Worm (Caenorhabditis elegans) whole organism, late embryonic: ENCODE data around the gene hlh-14.
A peak's percentile ranks its signal among the peaks of the same experiment; 100 is the strongest.

Experiments
- C08G9.2 ChIP-seq: sonication (generic microtip); optimal IDR thresholded peaks from 2 replicates; lab custom pipeline; 2016; ENCODE audit warnings: mild to moderate bottlenecking, missing genetic modification characterization, moderate library complexity, missing compliant biosample characterization
- C38D4.7 ChIP-seq: fragments of 200-800 bp; sonication (Bioruptor generic); optimal IDR thresholded peaks from 2 replicates; lab custom pipeline; 2018; ENCODE audit warnings: mild to moderate bottlenecking, missing genetic modification characterization, moderate library complexity, missing compliant biosample characterization
- K09A11.1 ChIP-seq: sonication (generic microtip); optimal IDR thresholded peaks from 2 replicates; lab custom pipeline; 2017; ENCODE audit warnings: antibody characterized with exemption, mild to moderate bottlenecking, missing genetic modification characterization, missing compliant biosample characterization; ENCODE audit not compliant: insufficient read depth
- Y22D7AL.16 ChIP-seq: sonication (generic microtip); optimal IDR thresholded peaks from 2 replicates; lab custom pipeline; 2016; ENCODE audit warnings: missing genetic modification characterization, missing compliant biosample characterization
- ama-1 ChIP-seq: fragments of 150-350 bp; optimal IDR thresholded peaks from 2 replicates; lab custom pipeline; 2014
- ceh-14 ChIP-seq: sonication (generic microtip); optimal IDR thresholded peaks from 2 replicates; lab custom pipeline; 2016; ENCODE audit warnings: missing genotype, missing genetic modification characterization, missing compliant biosample characterization
- ceh-18 ChIP-seq: sonication (generic microtip); optimal IDR thresholded peaks from 2 replicates; lab custom pipeline; 2016; ENCODE audit warnings: missing genetic modification characterization, missing compliant biosample characterization
- ceh-19 ChIP-seq: fragments of 200-800 bp; sonication (Bioruptor generic); optimal IDR thresholded peaks from 2 replicates; lab custom pipeline; 2018; ENCODE audit warnings: mild to moderate bottlenecking, missing genetic modification characterization, missing compliant biosample characterization
- ceh-2 ChIP-seq: sonication (generic microtip); optimal IDR thresholded peaks from 2 replicates; lab custom pipeline; 2016; ENCODE audit warnings: missing genotype, missing genetic modification characterization, missing compliant biosample characterization
- ceh-22 ChIP-seq: sonication (generic microtip); optimal IDR thresholded peaks from 2 replicates; lab custom pipeline; 2017; ENCODE audit warnings: missing biosample characterization, missing genetic modification characterization
- ceh-24 ChIP-seq: sonication (generic microtip); optimal IDR thresholded peaks from 2 replicates; lab custom pipeline; 2016; ENCODE audit warnings: mild to moderate bottlenecking, missing genetic modification characterization, missing compliant biosample characterization
- ceh-34 ChIP-seq: sonication (generic microtip); optimal IDR thresholded peaks from 2 replicates; lab custom pipeline; 2016; ENCODE audit warnings: mild to moderate bottlenecking, missing genetic modification characterization, missing compliant biosample characterization
- ceh-45 ChIP-seq: fragments of 200-800 bp; sonication (Bioruptor generic); IDR thresholded peaks from 2 replicates; pipeline ENCODE4 v1.3.6; 2022; ENCODE audit warnings: missing genetic modification reagents, missing genetic modification characterization, missing compliant biosample characterization
- ceh-9 ChIP-seq: sonication (generic microtip); optimal IDR thresholded peaks from 2 replicates; lab custom pipeline; 2016; ENCODE audit warnings: mild to moderate bottlenecking, missing genetic modification characterization, inconsistent platforms, missing compliant biosample characterization
- dmd-4 ChIP-seq: sonication (generic microtip); optimal IDR thresholded peaks from 2 replicates; lab custom pipeline; 2016; ENCODE audit warnings: borderline replicate concordance, missing genetic modification characterization, missing compliant biosample characterization
- dve-1 ChIP-seq: sonication (generic microtip); optimal IDR thresholded peaks from 2 replicates; lab custom pipeline; 2017; ENCODE audit warnings: antibody characterized with exemption, mild to moderate bottlenecking, missing genetic modification characterization, missing compliant biosample characterization
- elt-2 ChIP-seq: sonication (generic microtip); optimal IDR thresholded peaks from 2 replicates; lab custom pipeline; 2016; ENCODE audit warnings: missing genetic modification reagents, missing genetic modification characterization, missing compliant biosample characterization
- ets-4 ChIP-seq: sonication (generic microtip); optimal IDR thresholded peaks from 2 replicates; lab custom pipeline; 2016; ENCODE audit warnings: missing genetic modification characterization, missing compliant biosample characterization
- eyg-1 ChIP-seq: sonication (generic microtip); optimal IDR thresholded peaks from 2 replicates; lab custom pipeline; 2016; ENCODE audit warnings: missing genotype, missing genetic modification characterization, missing compliant biosample characterization
- fkh-10 ChIP-seq: fragments of 150-350 bp; optimal IDR thresholded peaks from 2 replicates; lab custom pipeline; 2014; ENCODE audit warnings: missing biosample characterization, missing genetic modification reagents, missing genetic modification characterization
- gmeb-2 ChIP-seq: sonication (generic microtip); optimal IDR thresholded peaks from 2 replicates; lab custom pipeline; 2016; ENCODE audit warnings: missing genetic modification characterization, inconsistent platforms, missing compliant biosample characterization
- hlh-13 ChIP-seq: fragments of 200-800 bp; sonication (Bioruptor generic); optimal IDR thresholded peaks from 2 replicates; lab custom pipeline; 2018; ENCODE audit warnings: mild to moderate bottlenecking, missing genetic modification characterization, missing compliant biosample characterization
- hlh-30 ChIP-seq: sonication (generic microtip); optimal IDR thresholded peaks from 2 replicates; lab custom pipeline; 2017; ENCODE audit warnings: antibody characterized with exemption, missing genetic modification characterization, missing compliant biosample characterization; ENCODE audit not compliant: insufficient read depth
- hlh-6 ChIP-seq: sonication (generic microtip); optimal IDR thresholded peaks from 2 replicates; lab custom pipeline; 2016; ENCODE audit warnings: missing genotype, missing genetic modification characterization, missing compliant biosample characterization
- hlh-8 ChIP-seq: sonication (generic microtip); optimal IDR thresholded peaks from 2 replicates; lab custom pipeline; 2016; ENCODE audit warnings: missing genotype, missing genetic modification characterization, missing compliant biosample characterization
- lim-6 ChIP-seq: sonication (generic microtip); optimal IDR thresholded peaks from 2 replicates; lab custom pipeline; 2016; ENCODE audit warnings: missing genetic modification characterization, missing compliant biosample characterization
- madf-2 ChIP-seq: sonication (generic microtip); optimal IDR thresholded peaks from 2 replicates; lab custom pipeline; 2017; ENCODE audit warnings: missing genetic modification characterization, missing compliant biosample characterization
- mec-3 ChIP-seq: sonication (generic microtip); optimal IDR thresholded peaks from 2 replicates; lab custom pipeline; 2016; ENCODE audit warnings: borderline replicate concordance, missing genetic modification characterization, missing compliant biosample characterization
- nfya-1 ChIP-seq: sonication (generic microtip); optimal IDR thresholded peaks from 2 replicates; lab custom pipeline; 2017; ENCODE audit warnings: missing genetic modification characterization, mild to moderate bottlenecking, missing compliant biosample characterization, antibody characterized with exemption, moderate library complexity
- nhr-11 ChIP-seq: fragments of 150-350 bp; optimal IDR thresholded peaks from 2 replicates; lab custom pipeline; 2014; ENCODE audit warnings: missing biosample characterization, missing genetic modification characterization
- nhr-232 ChIP-seq: sonication (generic microtip); optimal IDR thresholded peaks from 2 replicates; lab custom pipeline; 2016; ENCODE audit warnings: missing genetic modification characterization, missing compliant biosample characterization
- odd-2 ChIP-seq: sonication (generic microtip); optimal IDR thresholded peaks from 2 replicates; lab custom pipeline; 2017; ENCODE audit warnings: antibody characterized with exemption, mild to moderate bottlenecking, missing genetic modification characterization, missing compliant biosample characterization
- pag-3 ChIP-seq: sonication (generic microtip); optimal IDR thresholded peaks from 2 replicates; lab custom pipeline; 2016; ENCODE audit warnings: missing compliant biosample characterization, missing genetic modification characterization, borderline replicate concordance
- pat-9 ChIP-seq: fragments of 200-800 bp; sonication (Bioruptor generic); optimal IDR thresholded peaks from 2 replicates; lab custom pipeline; 2018; ENCODE audit warnings: mild to moderate bottlenecking, missing genetic modification characterization, moderate library complexity, missing compliant biosample characterization
- pha-4 ChIP-seq: fragments of 150-350 bp; optimal IDR thresholded peaks from 2 replicates; lab custom pipeline; 2018; ENCODE audit warnings: missing biosample characterization, missing genetic modification reagents, missing genetic modification characterization
- pros-1 ChIP-seq: fragments of 150-350 bp; optimal IDR thresholded peaks from 2 replicates; lab custom pipeline; 2014; ENCODE audit warnings: missing biosample characterization, missing genetic modification reagents, missing genetic modification characterization
- ref-2 ChIP-seq: sonication (generic microtip); optimal IDR thresholded peaks from 2 replicates; lab custom pipeline; 2016; ENCODE audit warnings: missing genetic modification characterization, missing compliant biosample characterization
- rnt-1 ChIP-seq: sonication (generic microtip); optimal IDR thresholded peaks from 2 replicates; lab custom pipeline; 2016; ENCODE audit warnings: missing genetic modification characterization, missing compliant biosample characterization
- sox-4 ChIP-seq: sonication (generic microtip); optimal IDR thresholded peaks from 2 replicates; lab custom pipeline; 2017; ENCODE audit warnings: mild to moderate bottlenecking, missing genetic modification characterization, inconsistent platforms, missing compliant biosample characterization
- syd-9 ChIP-seq: sonication (generic microtip); optimal IDR thresholded peaks from 2 replicates; lab custom pipeline; 2016; ENCODE audit warnings: mild to moderate bottlenecking, missing genetic modification characterization, moderate library complexity, missing compliant biosample characterization
- tbx-2 ChIP-seq: sonication (generic microtip); optimal IDR thresholded peaks from 2 replicates; lab custom pipeline; 2016; ENCODE audit warnings: missing genetic modification characterization, missing compliant biosample characterization
- tbx-7 ChIP-seq: sonication (generic microtip); optimal IDR thresholded peaks from 2 replicates; lab custom pipeline; 2016; ENCODE audit warnings: missing genotype, missing genetic modification characterization, missing compliant biosample characterization
- unc-3 ChIP-seq, 2 experiments: fragments of 200-800 bp in 1 of 2; sonication (Bioruptor generic) in 1 of 2; sonication (generic microtip) in 1 of 2; conservative IDR thresholded peaks in 1 of 2; optimal IDR thresholded peaks in 1 of 2; 2 replicates each; pipeline versions ENCODE4 v1.3.6 to Lab custom; 2016 to 2022; ENCODE audit warnings: missing compliant biosample characterization in 2 of 2, missing genetic modification characterization in 2 of 2, missing genetic modification reagents in 1 of 2
- unc-42 ChIP-seq: sonication (generic microtip); optimal IDR thresholded peaks from 2 replicates; lab custom pipeline; 2016; ENCODE audit warnings: missing genotype, missing genetic modification characterization, missing compliant biosample characterization
- unc-55 ChIP-seq: sonication (generic microtip); optimal IDR thresholded peaks from 2 replicates; lab custom pipeline; 2017; ENCODE audit warnings: missing biosample characterization, missing genetic modification reagents, missing genetic modification characterization
- unc-86 ChIP-seq: sonication (generic microtip); optimal IDR thresholded peaks from 2 replicates; lab custom pipeline; 2016; ENCODE audit warnings: missing genetic modification characterization, missing compliant biosample characterization
- zip-5 ChIP-seq: sonication (generic microtip); optimal IDR thresholded peaks from 2 replicates; lab custom pipeline; 2016; ENCODE audit warnings: missing genetic modification characterization, missing compliant biosample characterization

The hlh-14 gene

ce11 chrII:5781935-5782921 is 43.5 kb upstream of the hlh-14 start, which contains the start of gene K05F1.6 (continued):
- TF ChIP-seq C08G9.2 (tag; lab: Kevin White, UChicago): peak; percentile 54
- TF ChIP-seq pag-3 (tag; lab: Kevin White, UChicago): peak; percentile 24
- TF ChIP-seq hlh-30 (tag; lab: Kevin White, UChicago): no peak
- TF ChIP-seq unc-42 (tag; lab: Kevin White, UChicago): no peak
- TF ChIP-seq ceh-24 (tag; lab: Kevin White, UChicago): peak; percentile 17
- peak; percentile 55 for TF ChIP-seq dmd-4
- TF ChIP-seq ets-4: peak; percentile 6
- peak; percentile 67 for TF ChIP-seq C38D4.7 (GFP tag; lab: Kevin White, UChicago)
- TF ChIP-seq dve-1 (tag; lab: Kevin White, UChicago): peak; percentile 73
- peak; percentile 67 for TF ChIP-seq sox-4 (tag; lab: Kevin White, UChicago)
- TF ChIP-seq pros-1 (tag; lab: Kevin White, UChicago): no peak
- TF ChIP-seq odd-2 (tag; lab: Kevin White, UChicago): peak; percentile 2
- TF ChIP-seq zip-5 (tag; lab: Kevin White, UChicago): no peak
- peak; percentile 68 for TF ChIP-seq hlh-6 (tag; lab: Kevin White, UChicago)
- peak; percentile 45 for TF ChIP-seq ceh-18 (tag; lab: Kevin White, UChicago)
- no peak for TF ChIP-seq nhr-11 (tag; lab: Kevin White, UChicago)
- TF ChIP-seq ceh-34 (tag; lab: Kevin White, UChicago): peak; percentile 28
- TF ChIP-seq ref-2 (tag; lab: Kevin White, UChicago): peak; percentile 41
- no peak for TF ChIP-seq eyg-1
- no peak for TF ChIP-seq ceh-22 (tag; lab: Kevin White, UChicago)
- TF ChIP-seq hlh-8: no peak
- no peak for TF ChIP-seq pha-4 (tag; lab: Kevin White, UChicago)
- TF ChIP-seq K09A11.1: no peak
- no peak for TF ChIP-seq lim-6 (tag; lab: Kevin White, UChicago)
- peak; percentile 60 for TF ChIP-seq tbx-2
- TF ChIP-seq ama-1 (lab: Kevin White, UChicago): no peak
- peak; percentile 39 for TF ChIP-seq hlh-13 (GFP tag; lab: Kevin White, UChicago)
- TF ChIP-seq unc-3 (GFP tag; conservative IDR thresholded peaks at IDR 0.05; lab: Robert Waterston, UW): no peak; the same call in 1 of the 2 replicates
- TF ChIP-seq unc-3 (tag; optimal IDR thresholded peaks at IDR 0.05; lab: Kevin White, UChicago): peak; percentile 9
- peak; percentile 42 for TF ChIP-seq pat-9 (tag; lab: Kevin White, UChicago)
- TF ChIP-seq ceh-45 (GFP tag; lab: Robert Waterston, UW): peak; percentile 65; the same call in 1 of the 2 replicates
- TF ChIP-seq ceh-2 (tag; lab: Kevin White, UChicago): peak; percentile 34
- TF ChIP-seq madf-2 (tag; lab: Kevin White, UChicago): no peak
- TF ChIP-seq unc-86 (tag; lab: Kevin White, UChicago): no peak
- TF ChIP-seq, all 69 proteins: peak for 43

ce11 chrII:5779866-5780265 is 41.2 kb upstream of the hlh-14 start:
- TF ChIP-seq pros-1 (tag; lab: Kevin White, UChicago) (no peak), fkh-10 (no peak), ceh-19 (GFP tag; lab: Kevin White, UChicago) (no peak), nhr-232 (tag; lab: Kevin White, UChicago) (no peak), ceh-34 (tag; lab: Kevin White, UChicago) (no peak), mec-3 (tag; lab: Kevin White, UChicago) (no peak), syd-9 (no peak), lim-6 (tag; lab: Kevin White, UChicago) (no peak), rnt-1 (tag; lab: Kevin White, UChicago) (no peak), ceh-14 (tag; lab: Kevin White, UChicago) (peak; percentile 2), C08G9.2 (tag; lab: Kevin White, UChicago) (no peak), ets-4 (no peak), odd-2 (tag; lab: Kevin White, UChicago) (no peak), C38D4.7 (GFP tag; lab: Kevin White, UChicago) (no peak), ceh-24 (tag; lab: Kevin White, UChicago) (no peak), hlh-13 (GFP tag; lab: Kevin White, UChicago) (no peak), gmeb-2 (tag; lab: Kevin White, UChicago) (no peak), unc-55 (GFP tag; lab: Kevin White, UChicago) (peak; percentile 42), pag-3 (tag; lab: Kevin White, UChicago) (no peak), zip-5 (tag; lab: Kevin White, UChicago) (no peak), ceh-9 (no peak), ceh-2 (tag; lab: Kevin White, UChicago) (no peak), Y22D7AL.16 (no peak), nfya-1 (tag; lab: Kevin White, UChicago) (peak; percentile 33), tbx-7 (no peak), elt-2 (tag; lab: Kevin White, UChicago) (no peak)
